Worm (Caenorhabditis elegans) whole organism, early embryonic: ENCODE data around the gene F47B7.5.

Experiments
- B0310.2 ChIP-seq: sonication (generic microtip); optimal IDR thresholded peaks from 2 replicates; lab custom pipeline; 2016; ENCODE audit warnings: mild to moderate bottlenecking, missing genetic modification characterization, missing compliant biosample characterization
- F13C5.2 ChIP-seq: sonication (generic microtip); optimal IDR thresholded peaks from 2 replicates; lab custom pipeline; 2017; ENCODE audit warnings: mild to moderate bottlenecking, missing genetic modification characterization, inconsistent platforms, missing compliant biosample characterization
- aly-1 ChIP-seq: sonication (generic microtip); optimal IDR thresholded peaks from 2 replicates; lab custom pipeline; 2016; ENCODE audit warnings: missing genetic modification characterization, missing compliant biosample characterization
- ama-1 ChIP-seq: fragments of 150-350 bp; optimal IDR thresholded peaks from 2 replicates; lab custom pipeline; 2014
- ceh-13 ChIP-seq: fragments of 200-800 bp; sonication (Bioruptor generic); optimal IDR thresholded peaks from 2 replicates; lab custom pipeline; 2018; ENCODE audit warnings: mild to moderate bottlenecking, missing genetic modification characterization, missing compliant biosample characterization
- ceh-36 ChIP-seq: sonication (generic microtip); optimal IDR thresholded peaks from 2 replicates; lab custom pipeline; 2016; ENCODE audit warnings: missing genetic modification characterization, inconsistent platforms, missing compliant biosample characterization
- ets-7 ChIP-seq: sonication (generic microtip); optimal IDR thresholded peaks from 2 replicates; lab custom pipeline; 2016; ENCODE audit warnings: missing genotype, missing genetic modification characterization, missing compliant biosample characterization
- flt-1 ChIP-seq: fragments of 200-800 bp; sonication (Bioruptor generic); IDR thresholded peaks from 2 replicates; pipeline ENCODE4 v1.3.6; 2022; ENCODE audit warnings: missing genetic modification characterization, missing compliant biosample characterization
- hmbx-1 ChIP-seq: sonication (generic microtip); optimal IDR thresholded peaks from 2 replicates; lab custom pipeline; 2016; ENCODE audit warnings: mild to moderate bottlenecking, missing genetic modification characterization, missing compliant biosample characterization
- hmg-4 ChIP-seq: fragments of 200-800 bp; sonication (Bioruptor generic); optimal IDR thresholded peaks from 2 replicates; lab custom pipeline; 2018; ENCODE audit warnings: mild to moderate bottlenecking, missing genetic modification characterization, missing compliant biosample characterization
- hnd-1 ChIP-seq: sonication (generic microtip); optimal IDR thresholded peaks from 2 replicates; lab custom pipeline; 2016; ENCODE audit warnings: missing genetic modification characterization, missing compliant biosample characterization
- pes-1 ChIP-seq: fragments of 200-800 bp; sonication (Bioruptor generic); IDR thresholded peaks from 2 replicates; pipeline ENCODE4 v1.3.6; 2022; ENCODE audit warnings: missing genetic modification reagents, missing genetic modification characterization, missing compliant biosample characterization
- scrt-1 ChIP-seq: fragments of 200-800 bp; sonication (Bioruptor generic); IDR thresholded peaks from 2 replicates; pipeline ENCODE4 v1.3.6; 2022; ENCODE audit warnings: missing genetic modification characterization, missing compliant biosample characterization
- sea-1 ChIP-seq: fragments of 200-800 bp; sonication (Bioruptor generic); conservative IDR thresholded peaks from 2 replicates; pipeline ENCODE4 v1.3.6; 2022; ENCODE audit warnings: missing genetic modification characterization, missing compliant biosample characterization
- tbx-11 ChIP-seq: fragments of 200-800 bp; sonication (Bioruptor generic); IDR thresholded peaks from 2 replicates; pipeline ENCODE4 v1.3.6; 2022; ENCODE audit warnings: missing genetic modification characterization, missing compliant biosample characterization
- tbx-37 ChIP-seq: fragments of 200-800 bp; sonication (Bioruptor generic); conservative IDR thresholded peaks from 2 replicates; pipeline ENCODE4 v1.3.6; 2022; ENCODE audit warnings: missing genetic modification reagents, missing genetic modification characterization, missing compliant biosample characterization
- tra-4 ChIP-seq: sonication (generic microtip); optimal IDR thresholded peaks from 2 replicates; lab custom pipeline; 2017; ENCODE audit warnings: missing genetic modification characterization, missing compliant biosample characterization

Gene F47B7.5

ce11 chrX:3795642-3796041, 27.0 kb upstream of the F47B7.5 start, which contains the start of gene F35A5.5:
TSS of gene F35A5.5 (minus strand) at chrX:3795742.
- TF ChIP-seq aly-1 (tag; lab: Kevin White, UChicago) = no peak
- TF ChIP-seq ets-7 (tag; lab: Kevin White, UChicago) = no peak

- TF ChIP-seq scrt-1 (GFP tag; lab: Robert Waterston, UW) = no peak
- no peak for TF ChIP-seq tbx-11
- TF ChIP-seq hmg-4 = no peak
- no peak for TF ChIP-seq tbx-37 (GFP tag; lab: Robert Waterston, UW)
- no peak for TF ChIP-seq ceh-36 (tag; lab: Kevin White, UChicago)
- no peak for TF ChIP-seq ets-7 (tag; lab: Kevin White, UChicago)
- TF ChIP-seq sea-1 = no peak
- no peak for TF ChIP-seq pes-1 (GFP tag; lab: Robert Waterston, UW)
- no peak for TF ChIP-seq flt-1 (GFP tag; lab: Robert Waterston, UW)
- no peak for TF ChIP-seq hnd-1 (tag; lab: Kevin White, UChicago)
- no peak for TF ChIP-seq tra-4 (tag; lab: Kevin White, UChicago)
- no peak for TF ChIP-seq aly-1 (tag; lab: Kevin White, UChicago)
- TF ChIP-seq hmbx-1 (tag; lab: Kevin White, UChicago) = no peak
- no peak for TF ChIP-seq F13C5.2 (tag; lab: Kevin White, UChicago)
- TF ChIP-seq ama-1 (lab: Kevin White, UChicago) = no peak
- no peak for TF ChIP-seq B0310.2 (tag; lab: Kevin White, UChicago)
- no peak for TF ChIP-seq ceh-13 (GFP tag; lab: Kevin White, UChicago)
Observed at ce11 chrX:3794161-3794560, 25.5 kb upstream of the F47B7.5 start.

- TF ChIP-seq ceh-36 (tag; lab: Kevin White, UChicago) = no peak
- TF ChIP-seq pes-1 (GFP tag; lab: Robert Waterston, UW) = 0 out of 2 replicates have a peak, but pooled peaks have one; percentile 50
Observed at ce11 chrX:3793389-3793788, 24.8 kb upstream of the F47B7.5 start.

- no peak for TF ChIP-seq aly-1 (tag; lab: Kevin White, UChicago)
- TF ChIP-seq ama-1 (lab: Kevin White, UChicago) = no peak
- no peak for TF ChIP-seq scrt-1 (GFP tag; lab: Robert Waterston, UW)
- TF ChIP-seq flt-1 (GFP tag; lab: Robert Waterston, UW) = no peak
- no peak for TF ChIP-seq tbx-11
- no peak for TF ChIP-seq sea-1
- TF ChIP-seq B0310.2 (tag; lab: Kevin White, UChicago) = no peak
- TF ChIP-seq hmg-4 = no peak
- TF ChIP-seq hmbx-1 (tag; lab: Kevin White, UChicago) = no peak
- TF ChIP-seq hnd-1 (tag; lab: Kevin White, UChicago) = no peak
- no peak for TF ChIP-seq ceh-13 (GFP tag; lab: Kevin White, UChicago)
- TF ChIP-seq pes-1 (GFP tag; lab: Robert Waterston, UW) = no peak
- no peak for TF ChIP-seq ets-7 (tag; lab: Kevin White, UChicago)
- TF ChIP-seq tra-4 (tag; lab: Kevin White, UChicago) = no peak
- no peak for TF ChIP-seq F13C5.2 (tag; lab: Kevin White, UChicago)
- no peak for TF ChIP-seq ceh-36 (tag; lab: Kevin White, UChicago)
- TF ChIP-seq tbx-37 (GFP tag; lab: Robert Waterston, UW) = no peak
Observed at ce11 chrX:3792715-3793114, 24.1 kb upstream of the F47B7.5 start, which contains the start of gene idpp-5. TSS of gene idpp-5 (minus strand) at chrX:3792815.

- no peak for TF ChIP-seq ama-1 (lab: Kevin White, UChicago)
- TF ChIP-seq tra-4 (tag; lab: Kevin White, UChicago) = no peak
- no peak for TF ChIP-seq ceh-13 (GFP tag; lab: Kevin White, UChicago)
- TF ChIP-seq tbx-37 (GFP tag; lab: Robert Waterston, UW) = no peak
- TF ChIP-seq B0310.2 (tag; lab: Kevin White, UChicago) = no peak
- TF ChIP-seq hmg-4 = no peak
- TF ChIP-seq pes-1 (GFP tag; lab: Robert Waterston, UW) = no peak
- TF ChIP-seq ets-7 (tag; lab: Kevin White, UChicago) = no peak
- no peak for TF ChIP-seq ceh-36 (tag; lab: Kevin White, UChicago)
- no peak for TF ChIP-seq tbx-11
- no peak for TF ChIP-seq F13C5.2 (tag; lab: Kevin White, UChicago)
- no peak for TF ChIP-seq hnd-1 (tag; lab: Kevin White, UChicago)
- TF ChIP-seq aly-1 (tag; lab: Kevin White, UChicago) = no peak
- no peak for TF ChIP-seq hmbx-1 (tag; lab: Kevin White, UChicago)
- no peak for TF ChIP-seq flt-1 (GFP tag; lab: Robert Waterston, UW)
- TF ChIP-seq sea-1 = no peak
- no peak for TF ChIP-seq scrt-1 (GFP tag; lab: Robert Waterston, UW)
Observed at ce11 chrX:3791098-3791497, 22.5 kb upstream of the F47B7.5 start.

- no peak for TF ChIP-seq hmbx-1 (tag; lab: Kevin White, UChicago)
- TF ChIP-seq pes-1 (GFP tag; lab: Robert Waterston, UW) = no peak
- TF ChIP-seq sea-1 = no peak
- TF ChIP-seq B0310.2 (tag; lab: Kevin White, UChicago) = no peak
- TF ChIP-seq tra-4 (tag; lab: Kevin White, UChicago) = no peak
- TF ChIP-seq tbx-11 = no peak
- no peak for TF ChIP-seq tbx-37 (GFP tag; lab: Robert Waterston, UW)
Observed at ce11 chrX:3788483-3788882, 19.9 kb upstream of the F47B7.5 start.

- no peak for TF ChIP-seq tbx-11
- peak; percentile 55 for TF ChIP-seq hmg-4
Observed at ce11 chrX:3787431-3788076, 18.9 kb upstream of the F47B7.5 start, which contains the start of gene pmpl-1. TSS of gene pmpl-1 (plus strand) at chrX:3788026.
